Worm (Caenorhabditis elegans) whole organism, L4 larva: Measurements from ENCODE around the gene C18E9.8.

Experiments
- D1046.2 ChIP-seq: fragments of 200-800 bp; sonication (Bioruptor generic); IDR thresholded peaks from 2 replicates; pipeline ENCODE4 v1.3.6; 2022; ENCODE audit warnings: missing genetic modification characterization, missing compliant biosample characterization
- F37D6.2 ChIP-seq: sonication (generic microtip); optimal IDR thresholded peaks from 2 replicates; lab custom pipeline; 2016; ENCODE audit warnings: mild to moderate bottlenecking, missing genetic modification characterization, missing compliant biosample characterization
- R02D3.7 ChIP-seq: fragments of 150-350 bp; sonication (generic microtip); optimal IDR thresholded peaks from 3 replicates; lab custom pipeline; 2014; ENCODE audit warnings: missing biosample characterization, missing genetic modification characterization
- T26A8.4 ChIP-seq: fragments of 200-800 bp; sonication (Bioruptor generic); IDR thresholded peaks from 2 replicates; pipeline ENCODE4 v1.3.6; 2022; ENCODE audit warnings: missing genetic modification characterization, missing compliant biosample characterization
- Y5F2A.4 ChIP-seq: fragments of 200-800 bp; sonication (Bioruptor generic); optimal IDR thresholded peaks from 2 replicates; lab custom pipeline; 2018; ENCODE audit warnings: mild to moderate bottlenecking, missing genetic modification characterization, missing compliant biosample characterization
- ZK337.2 ChIP-seq: fragments of 200-800 bp; sonication (Bioruptor generic); IDR thresholded peaks from 2 replicates; pipeline ENCODE4 v1.3.6; 2022; ENCODE audit warnings: missing genetic modification reagents, missing genetic modification characterization, missing compliant biosample characterization
- aha-1 ChIP-seq: fragments of 150-350 bp; peaks from one replicate; lab custom pipeline; 2014; ENCODE audit warnings: missing biosample characterization, missing genetic modification characterization
- aly-2 ChIP-seq: sonication (generic microtip); optimal IDR thresholded peaks from 2 replicates; lab custom pipeline; 2018; ENCODE audit warnings: missing biosample characterization, missing genetic modification characterization
- ama-1 ChIP-seq: fragments of 150-350 bp; optimal IDR thresholded peaks from 2 replicates; lab custom pipeline; 2014; ENCODE audit warnings: inconsistent platforms, mixed read lengths
- ceh-28 ChIP-seq: fragments of 150-350 bp; optimal IDR thresholded peaks from 2 replicates; lab custom pipeline; 2014; ENCODE audit warnings: missing biosample characterization, missing genetic modification reagents, missing genetic modification characterization
- ceh-62 ChIP-seq: sonication (generic microtip); optimal IDR thresholded peaks from 2 replicates; lab custom pipeline; 2017; ENCODE audit warnings: missing biosample characterization, missing genetic modification characterization
- cey-2 ChIP-seq: sonication (generic microtip); optimal IDR thresholded peaks from 3 replicates; lab custom pipeline; 2017; ENCODE audit warnings: missing genetic modification characterization, mild to moderate bottlenecking, missing compliant biosample characterization, antibody characterized with exemption, borderline replicate concordance; ENCODE audit not compliant: insufficient read depth
- daf-16 ChIP-seq, 3 experiments: sonication (generic microtip); optimal IDR thresholded peaks; 2 replicates each; lab custom pipeline; 2016 to 2017; ENCODE audit warnings: missing genetic modification characterization in 3 of 3, missing genetic modification reagents in 3 of 3, mild to moderate bottlenecking in 2 of 3, missing compliant biosample characterization in 2 of 3, missing biosample characterization in 1 of 3, moderate library complexity in 1 of 3
- dpl-1 ChIP-seq: fragments of 150-350 bp; optimal IDR thresholded peaks from 2 replicates; lab custom pipeline; 2014; ENCODE audit warnings: missing biosample characterization, missing genetic modification reagents, missing genetic modification characterization
- duxl-1 ChIP-seq: sonication (generic microtip); optimal IDR thresholded peaks from 2 replicates; lab custom pipeline; 2016; ENCODE audit warnings: mild to moderate bottlenecking, missing genetic modification characterization, moderate library complexity, missing compliant biosample characterization; ENCODE audit not compliant: poor library complexity
- egl-27 ChIP-seq: sonication (generic microtip); optimal IDR thresholded peaks from 3 replicates; lab custom pipeline; 2017; ENCODE audit warnings: missing biosample characterization, missing genetic modification reagents, missing genetic modification characterization
- egl-43 ChIP-seq: fragments of 200-800 bp; sonication (Bioruptor generic); IDR thresholded peaks from 2 replicates; pipeline ENCODE4 v1.3.6; 2022; ENCODE audit warnings: missing genetic modification reagents, missing genetic modification characterization, missing compliant biosample characterization
- fkh-10 ChIP-seq: fragments of 150-350 bp; optimal IDR thresholded peaks from 2 replicates; lab custom pipeline; 2014; ENCODE audit warnings: missing biosample characterization, missing genetic modification reagents, missing genetic modification characterization
- hif-1 ChIP-seq, 2 experiments: sonication (generic microtip); optimal IDR thresholded peaks; 2 replicates each; lab custom pipeline; 2016 to 2017; ENCODE audit warnings: missing compliant biosample characterization in 2 of 2, missing genetic modification characterization in 2 of 2, missing genetic modification reagents in 2 of 2, missing genotype in 2 of 2, mild to moderate bottlenecking in 1 of 2
- lin-13 ChIP-seq: fragments of 150-350 bp; optimal IDR thresholded peaks from 2 replicates; lab custom pipeline; 2014; ENCODE audit warnings: missing biosample characterization, missing genetic modification reagents, missing genetic modification characterization
- lin-38 ChIP-seq: fragments of 200-800 bp; sonication (Bioruptor generic); IDR thresholded peaks from 2 replicates; pipeline ENCODE4 v1.3.6; 2022; ENCODE audit warnings: missing genetic modification reagents, missing genetic modification characterization, missing compliant biosample characterization
- mes-2 ChIP-seq: sonication (generic microtip); optimal IDR thresholded peaks from 2 replicates; lab custom pipeline; 2016; ENCODE audit warnings: missing genotype, mild to moderate bottlenecking, missing genetic modification characterization, missing compliant biosample characterization; ENCODE audit not compliant: poor library complexity, severe bottlenecking
- nhr-10 ChIP-seq: fragments of 150-350 bp; optimal IDR thresholded peaks from 2 replicates; lab custom pipeline; 2014; ENCODE audit warnings: missing biosample characterization, missing genetic modification characterization
- nhr-11 ChIP-seq: fragments of 150-350 bp; optimal IDR thresholded peaks from 2 replicates; lab custom pipeline; 2014; ENCODE audit warnings: missing biosample characterization, missing genetic modification characterization
- nhr-237 ChIP-seq: sonication (generic microtip); optimal IDR thresholded peaks from 2 replicates; lab custom pipeline; 2017; ENCODE audit warnings: missing biosample characterization, missing genetic modification characterization
- nhr-25 ChIP-seq: sonication (generic microtip); optimal IDR thresholded peaks from 2 replicates; lab custom pipeline; 2017; ENCODE audit warnings: missing genetic modification characterization, mild to moderate bottlenecking, missing compliant biosample characterization, antibody characterized with exemption, moderate library complexity, borderline replicate concordance; ENCODE audit not compliant: insufficient read depth
- nhr-76 ChIP-seq: fragments of 150-350 bp; optimal IDR thresholded peaks from 2 replicates; lab custom pipeline; 2014; ENCODE audit warnings: missing biosample characterization, missing genetic modification characterization
- nhr-77 ChIP-seq: fragments of 150-350 bp; optimal IDR thresholded peaks from 2 replicates; lab custom pipeline; 2014; ENCODE audit warnings: missing biosample characterization, missing genetic modification characterization
- pha-4 ChIP-seq, 2 experiments: fragments of 150-350 bp in 1 of 2; fragments of 200-800 bp in 1 of 2; sonication (Bioruptor generic) in 1 of 2; IDR thresholded peaks in 1 of 2; optimal IDR thresholded peaks in 1 of 2; 2 replicates each; pipeline versions ENCODE4 v1.3.6 to Lab custom; 2014 to 2022; ENCODE audit warnings: missing genetic modification characterization in 2 of 2, missing genetic modification reagents in 2 of 2, missing biosample characterization in 1 of 2, missing compliant biosample characterization in 1 of 2
- pqm-1 ChIP-seq: sonication (generic microtip); optimal IDR thresholded peaks from 2 replicates; lab custom pipeline; 2017; ENCODE audit warnings: missing biosample characterization, missing genetic modification characterization
- rbr-2 ChIP-seq: sonication (generic microtip); optimal IDR thresholded peaks from 2 replicates; lab custom pipeline; 2016; ENCODE audit warnings: missing genotype, missing genetic modification characterization, missing compliant biosample characterization
- saeg-2 ChIP-seq: fragments of 200-800 bp; sonication (Bioruptor generic); IDR thresholded peaks from 2 replicates; pipeline ENCODE4 v1.3.6; 2022; ENCODE audit warnings: missing genetic modification reagents, missing genetic modification characterization, missing compliant biosample characterization
- set-16 ChIP-seq: fragments of 200-800 bp; sonication (Bioruptor generic); IDR thresholded peaks from 2 replicates; pipeline ENCODE4 v1.3.6; 2022; ENCODE audit warnings: missing genetic modification reagents, missing genetic modification characterization, missing compliant biosample characterization
- unc-62 ChIP-seq, 3 experiments: fragments of 150-350 bp in 1 of 3; sonication (generic microtip); optimal IDR thresholded peaks in 2 of 3; peaks in 1 of 3; 1 replicate in 1 of 3; 2 replicates in 2 of 3; lab custom pipeline; 2014 to 2017; ENCODE audit warnings: missing biosample characterization in 3 of 3, missing genetic modification characterization in 3 of 3, missing genetic modification reagents in 3 of 3, missing genotype in 1 of 3
- zag-1 ChIP-seq: fragments of 150-350 bp; optimal IDR thresholded peaks from 2 replicates; lab custom pipeline; 2014; ENCODE audit warnings: missing biosample characterization, missing genetic modification characterization
- ztf-7 ChIP-seq: fragments of 150-350 bp; optimal IDR thresholded peaks from 2 replicates; lab custom pipeline; 2014; ENCODE audit warnings: missing biosample characterization, missing genetic modification characterization

The C18E9.8 gene

DNA sequence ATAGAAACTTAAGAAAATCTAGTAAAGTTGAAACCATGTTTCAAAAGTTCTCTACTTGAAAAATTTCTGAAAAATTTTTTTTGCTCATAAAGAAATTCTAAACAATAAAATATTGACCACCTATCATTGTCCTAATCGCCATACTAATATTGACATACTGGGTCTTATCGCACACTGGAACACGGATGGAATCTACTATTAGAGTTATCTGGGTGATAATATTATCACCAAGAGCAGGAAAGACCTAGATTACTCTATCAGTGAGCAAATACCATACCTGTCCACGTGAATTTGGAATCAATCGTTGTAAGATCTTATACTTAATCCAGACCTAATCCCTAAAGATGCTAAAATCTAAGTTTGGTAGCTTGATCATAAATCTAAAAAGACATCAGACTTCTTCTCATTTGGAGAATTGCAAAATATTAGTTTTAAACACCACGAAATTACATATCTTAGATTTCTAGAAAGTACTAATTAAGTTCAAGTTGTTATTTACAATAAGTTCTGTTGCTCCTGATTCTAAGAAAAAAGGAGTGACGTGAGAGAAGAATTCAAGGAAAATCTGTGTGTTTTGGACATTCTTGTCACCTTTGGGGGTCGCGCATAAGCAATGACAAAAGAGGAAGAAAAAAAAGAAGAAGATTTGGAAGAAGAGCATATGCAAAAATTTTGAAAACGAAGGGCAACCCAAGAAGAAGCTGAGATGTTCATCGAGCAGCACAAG is 22.3 kb upstream of the C18E9.8 start:
- TF ChIP-seq ZK337.2 (GFP tag; lab: Robert Waterston, UW) (no peak), unc-62 (GFP tag; optimal IDR thresholded peaks at IDR 0.05 in 1 of 2; lab: Kevin White, UChicago) (peak in 1 of 2 experiments; percentile 27), unc-62 (tag; optimal IDR thresholded peaks at IDR 0.05; lab: Kevin White, UChicago) (no peak), nhr-11 (tag; lab: Kevin White, UChicago) (peak; percentile 39), rbr-2 (tag; lab: Kevin White, UChicago) (peak; percentile 10), ama-1 (lab: Kevin White, UChicago) (no peak), T26A8.4 (GFP tag; lab: Robert Waterston, UW) (no peak), pqm-1 (tag; lab: Kevin White, UChicago) (no peak)

DNA sequence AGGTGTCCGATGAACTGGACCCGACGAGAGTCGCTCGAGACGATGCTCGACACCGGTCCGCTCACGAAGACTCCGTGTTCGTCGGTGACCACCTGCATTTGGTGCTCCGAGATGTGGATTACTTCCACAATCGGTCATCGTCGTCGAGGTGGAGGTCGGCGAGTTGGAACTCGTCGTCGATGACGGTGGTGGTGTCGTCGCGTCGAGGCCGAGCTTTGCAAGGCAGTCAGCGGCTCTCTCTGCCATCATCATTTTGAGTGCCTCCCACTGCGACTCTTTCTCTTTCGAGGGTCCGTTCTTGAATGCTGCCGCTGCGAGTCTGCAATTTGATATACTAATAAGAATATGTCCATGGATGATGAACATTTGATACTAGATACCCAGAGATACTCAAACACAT is 19.9 kb upstream of the C18E9.8 start:
- no peak for TF ChIP-seq cey-2 (tag; lab: Kevin White, UChicago)
- TF ChIP-seq nhr-77 (tag; lab: Kevin White, UChicago), result no peak
- TF ChIP-seq fkh-10 (GFP tag; lab: Kevin White, UChicago), result no peak
- TF ChIP-seq aly-2, result no peak
- TF ChIP-seq saeg-2 (GFP tag; lab: Robert Waterston, UW), result no peak
- no peak for TF ChIP-seq zag-1 (tag; lab: Kevin White, UChicago)
- TF ChIP-seq nhr-237 (tag; lab: Kevin White, UChicago), result no peak
- no peak for TF ChIP-seq R02D3.7 (tag; lab: Kevin White, UChicago)
- TF ChIP-seq set-16 (GFP tag; lab: Robert Waterston, UW), result peak; percentile 87
- TF ChIP-seq egl-43 (GFP tag; lab: Robert Waterston, UW), result peak; percentile 67; the same call in 1 of the 2 replicates
- TF ChIP-seq lin-38 (GFP tag; lab: Robert Waterston, UW), result no peak
- no peak for TF ChIP-seq duxl-1 (tag; lab: Kevin White, UChicago)
- TF ChIP-seq ceh-62 (tag; lab: Kevin White, UChicago), result no peak
- TF ChIP-seq ztf-7 (tag; lab: Kevin White, UChicago), result no peak

DNA sequence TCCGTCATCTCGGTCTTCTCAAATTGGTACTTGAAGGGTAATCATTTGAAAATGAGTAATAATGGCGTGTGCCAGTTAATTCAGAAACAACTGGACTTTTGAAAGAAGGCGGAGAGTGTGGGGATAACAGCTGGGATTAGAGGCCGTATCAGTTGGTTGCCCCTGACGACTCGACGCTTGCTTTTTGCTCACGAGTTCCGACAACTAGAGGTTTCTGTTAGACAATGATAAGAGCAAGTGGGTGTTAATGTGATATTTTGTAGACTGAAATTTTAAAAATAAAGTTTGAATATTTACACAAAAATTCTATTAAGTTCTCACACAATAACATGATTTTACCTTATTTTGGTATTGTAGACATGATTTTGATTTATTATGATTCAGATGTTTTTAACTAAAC is 17.2 kb upstream of the C18E9.8 start, which contains the start of gene F44G4.7:
Gene F44G4.7, minus strand, starts transcription at position 101 of the 400 bp plus-strand sequence.
- TF ChIP-seq lin-38 (GFP tag; lab: Robert Waterston, UW) (no peak), F37D6.2 (no peak), Y5F2A.4 (GFP tag; lab: Kevin White, UChicago) (no peak), daf-16 (GFP tag; optimal IDR thresholded peaks at IDR 0.05; lab: Kevin White, UChicago) (no peak), daf-16 (tag; optimal IDR thresholded peaks at IDR 0.05; lab: Kevin White, UChicago) (no peak), ceh-62 (tag; lab: Kevin White, UChicago) (no peak), hif-1 (tag; optimal IDR thresholded peaks at IDR 0.05; lab: Kevin White, UChicago) (no peak), nhr-76 (tag; lab: Kevin White, UChicago) (no peak), D1046.2 (GFP tag; lab: Robert Waterston, UW) (no peak), aha-1 (no peak), lin-13 (no peak), nhr-10 (tag; lab: Kevin White, UChicago) (no peak), mes-2 (no peak), ceh-28 (no peak), nhr-25 (tag; lab: Kevin White, UChicago) (no peak), dpl-1 (no peak)

DNA sequence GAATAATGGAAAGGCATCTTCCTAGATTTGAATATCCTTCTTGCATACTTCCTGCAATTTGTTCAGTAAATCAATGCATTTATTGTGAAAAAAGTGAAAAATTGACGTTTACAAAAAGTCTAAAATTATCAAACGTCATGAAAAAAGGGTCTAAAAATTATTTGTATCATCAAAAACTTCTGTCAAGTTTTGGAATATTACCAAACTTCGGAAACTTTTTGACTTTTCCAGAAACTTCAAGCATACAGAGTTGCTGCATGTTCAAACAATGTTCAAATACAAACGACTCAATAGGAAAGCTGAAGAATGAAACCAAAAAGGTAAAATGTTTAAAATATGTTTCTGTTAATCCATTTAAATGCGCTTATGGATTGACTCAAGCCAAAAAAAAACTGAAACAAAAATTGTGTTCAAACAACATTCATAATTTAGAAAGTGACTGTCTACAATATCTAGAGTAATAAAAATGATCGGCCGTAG is 13.9 kb upstream of the C18E9.8 start, which contains the start of gene F44G4.6:
Gene F44G4.6, minus strand, starts transcription at position 51 of the 480 bp plus-strand sequence.
- no peak for TF ChIP-seq pha-4 (GFP tag; IDR thresholded peaks at IDR 0.05; lab: Robert Waterston, UW)
- no peak for TF ChIP-seq pha-4 (tag; optimal IDR thresholded peaks at IDR 0.05; lab: Kevin White, UChicago)
- TF ChIP-seq egl-27, result no peak
- peak in 1 of 2 experiments; percentile 95 for TF ChIP-seq unc-62 (GFP tag; optimal IDR thresholded peaks at IDR 0.05 in 1 of 2; lab: Kevin White, UChicago)
- TF ChIP-seq unc-62 (tag; optimal IDR thresholded peaks at IDR 0.05; lab: Kevin White, UChicago), result no peak
